Fruit fly (Drosophila melanogaster): ENCODE data around the gene CG14314.

CG14314 gene

DNA sequence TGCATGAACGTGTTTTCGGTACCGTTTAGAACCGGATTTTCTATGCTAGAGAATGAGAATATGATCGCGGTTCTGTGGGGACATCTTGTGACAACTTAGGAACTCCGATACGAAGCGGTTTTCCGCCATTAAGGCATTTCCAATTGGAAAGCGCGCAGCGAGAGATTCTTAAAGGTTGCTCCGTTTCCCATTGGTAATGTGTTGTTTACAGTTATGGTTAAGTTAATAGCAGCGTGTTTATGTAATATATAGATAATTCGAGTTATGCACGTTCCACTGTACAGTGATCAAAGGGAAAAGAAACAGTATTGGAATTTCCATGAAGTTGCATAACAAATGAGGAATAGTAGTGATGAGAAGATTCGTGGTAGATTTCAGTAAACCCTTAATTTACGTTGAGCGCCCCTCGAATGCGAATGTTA, 47.0 kb upstream of the CG14314 start (continued):
- no peak for TF ChIP-seq Hr3 (GFP tag; optimal IDR thresholded peaks at IDR 0.05)
- TF ChIP-seq grau (tag; optimal IDR thresholded peaks at IDR 0.05), result peak; percentile 71
- TF ChIP-seq CG13123 (GFP tag; optimal IDR thresholded peaks at IDR 0.05), result no peak
- TF ChIP-seq insv (GFP tag; optimal IDR thresholded peaks at IDR 0.05), result peak; percentile 85 to 97
- no peak for TF ChIP-seq cas (GFP tag; IDR thresholded peaks at IDR 0.05)
- no peak for TF ChIP-seq scrt (GFP tag; optimal IDR thresholded peaks at IDR 0.05)
- TF ChIP-seq NK7.1 (GFP tag; optimal IDR thresholded peaks at IDR 0.05), result no peak
- peak; percentile 13 for TF ChIP-seq CG2678 (tag; optimal IDR thresholded peaks at IDR 0.05)
- no peak for TF ChIP-seq ftz-f1 (GFP tag; optimal IDR thresholded peaks at IDR 0.05)
- 0 out of 3 replicates have a peak, but pooled peaks have one; percentile 36 for TF ChIP-seq CG34422 (GFP tag; IDR thresholded peaks at IDR 0.05)
- TF ChIP-seq ATbp (GFP tag; optimal IDR thresholded peaks at IDR 0.05), result peak; percentile 11
- TF ChIP-seq CG12219 (GFP tag; optimal IDR thresholded peaks at IDR 0.05), result peak; percentile 37
- peak; percentile 22 for TF ChIP-seq CG2120 (GFP tag; optimal IDR thresholded peaks at IDR 0.05)
- TF ChIP-seq Xbp1 (GFP tag; optimal IDR thresholded peaks at IDR 0.05), result peak; percentile 3
- TF ChIP-seq danr (GFP tag; IDR thresholded peaks at IDR 0.05), result no peak
- TF ChIP-seq dmrt99B (tag; optimal IDR thresholded peaks at IDR 0.05), result peak; percentile 26
- peak in 1 of 2 experiments; percentile 2 for TF ChIP-seq chif (GFP tag; optimal IDR thresholded peaks at IDR 0.05)
- no peak for TF ChIP-seq sna (GFP tag; IDR thresholded peaks at IDR 0.05; ENCODE audit: partially characterized antibody)
- no peak for TF ChIP-seq Hey (tag; optimal IDR thresholded peaks at IDR 0.05)
- peak; percentile 81; the same call in 2 of the 3 replicates for TF ChIP-seq CG2199 (GFP tag; IDR thresholded peaks at IDR 0.05)
- TF ChIP-seq CG17829 (tag; optimal IDR thresholded peaks at IDR 0.05), result peak; percentile 20
- no peak for TF ChIP-seq Opbp (GFP tag; IDR thresholded peaks at IDR 0.05; ENCODE audit: partially characterized antibody)
- TF ChIP-seq her (GFP tag; optimal IDR thresholded peaks at IDR 0.05), result no peak
- TF ChIP-seq CG8388 (GFP tag; optimal IDR thresholded peaks at IDR 0.05), result no peak
- no peak for TF ChIP-seq Trl (optimal IDR thresholded peaks at IDR 0.05)
- no peak for TF ChIP-seq Trl (GFP tag; optimal IDR thresholded peaks at IDR 0.05)
- no peak for TF ChIP-seq abd-A (tag; optimal IDR thresholded peaks at IDR 0.05)
- TF ChIP-seq bowl (GFP tag; IDR thresholded peaks at IDR 0.05), result no peak
- TF ChIP-seq lmd (GFP tag; IDR thresholded peaks at IDR 0.05), result 0 out of 2 replicates have a peak, but pooled peaks have one; percentile 14
- peak; percentile 14 for TF ChIP-seq D19A (tag; optimal IDR thresholded peaks at IDR 0.05)
- TF ChIP-seq GATAe (GFP tag; conservative IDR thresholded peaks at IDR 0.05), result no peak
- no peak for TF ChIP-seq CG32532 (GFP tag; IDR thresholded peaks at IDR 0.05)
- no peak for TF ChIP-seq peb (GFP tag; IDR thresholded peaks at IDR 0.05)
- TF ChIP-seq crp (GFP tag; optimal IDR thresholded peaks at IDR 0.05), result no peak
- TF ChIP-seq Ada2b (GFP tag; IDR thresholded peaks at IDR 0.05), result no peak
- no peak for TF ChIP-seq CG16815 (GFP tag; optimal IDR thresholded peaks at IDR 0.05)
- peak in 1 of 2 experiments; percentile 12 for TF ChIP-seq bsh (GFP tag; optimal IDR thresholded peaks at IDR 0.05)
- peak; percentile 10 to 87 for TF ChIP-seq Pdp1 (GFP tag; optimal IDR thresholded peaks at IDR 0.05)
- peak; percentile 61 for TF ChIP-seq kni (GFP tag; optimal IDR thresholded peaks at IDR 0.05)
- no peak for TF ChIP-seq Ets97D (GFP tag; optimal IDR thresholded peaks at IDR 0.05)
- TF ChIP-seq MTF-1 (GFP tag; optimal IDR thresholded peaks at IDR 0.05; ENCODE audit: borderline replicate concordance), result no peak
- peak; percentile 7 for TF ChIP-seq Side (GFP tag; optimal IDR thresholded peaks at IDR 0.05)
- no peak for TF ChIP-seq NC2α (GFP tag; optimal IDR thresholded peaks at IDR 0.05)
- peak; percentile 38 for TF ChIP-seq CG1603 (tag; optimal IDR thresholded peaks at IDR 0.05)
- peak; percentile 9 for TF ChIP-seq gem (tag; optimal IDR thresholded peaks at IDR 0.05)
- TF ChIP-seq CG14710 (tag; optimal IDR thresholded peaks at IDR 0.05), result no peak
- TF ChIP-seq CoRest (tag; optimal IDR thresholded peaks at IDR 0.05), result peak; percentile 6
- TF ChIP-seq nmo (GFP tag; optimal IDR thresholded peaks at IDR 0.05), result no peak
- no peak for TF ChIP-seq pum (GFP tag; optimal IDR thresholded peaks at IDR 0.05)
- TF ChIP-seq Chrac-16 (GFP tag; optimal IDR thresholded peaks at IDR 0.05), result no peak
- TF ChIP-seq Fer2 (tag; optimal IDR thresholded peaks at IDR 0.05), result no peak

Measured in whole organism, embryonic.